Worm (Caenorhabditis elegans) whole organism, L4 larva: Measurements from ENCODE around the gene ZC116.5.

Source experiments
- D1046.2 ChIP-seq: fragments of 200-800 bp; sonication (Bioruptor generic); IDR thresholded peaks from 2 replicates; pipeline ENCODE4 v1.3.6; 2022; ENCODE audit warnings: missing genetic modification characterization, missing compliant biosample characterization
- F10B5.3 ChIP-seq: sonication (generic microtip); optimal IDR thresholded peaks from 2 replicates; lab custom pipeline; 2016; ENCODE audit warnings: mild to moderate bottlenecking, missing genetic modification characterization, missing compliant biosample characterization
- R02D3.7 ChIP-seq: fragments of 150-350 bp; sonication (generic microtip); optimal IDR thresholded peaks from 3 replicates; lab custom pipeline; 2014; ENCODE audit warnings: missing biosample characterization, missing genetic modification characterization
- Y75B8A.6 ChIP-seq: fragments of 200-800 bp; sonication (Bioruptor generic); IDR thresholded peaks from 2 replicates; pipeline ENCODE4 v1.3.6; 2022; ENCODE audit warnings: missing genetic modification reagents, missing genetic modification characterization, missing compliant biosample characterization
- ZK546.5 ChIP-seq, 2 experiments: sonication (generic microtip); optimal IDR thresholded peaks; 2 replicates each; lab custom pipeline; 2017; ENCODE audit warnings: missing biosample characterization in 2 of 2, missing genetic modification characterization in 2 of 2
- aha-1 ChIP-seq: fragments of 150-350 bp; peaks from one replicate; lab custom pipeline; 2014; ENCODE audit warnings: missing biosample characterization, missing genetic modification characterization
- aly-2 ChIP-seq: sonication (generic microtip); optimal IDR thresholded peaks from 2 replicates; lab custom pipeline; 2018; ENCODE audit warnings: missing biosample characterization, missing genetic modification characterization
- ama-1 ChIP-seq: fragments of 150-350 bp; optimal IDR thresholded peaks from 2 replicates; lab custom pipeline; 2014; ENCODE audit warnings: inconsistent platforms, mixed read lengths
- ceh-82 ChIP-seq: sonication (generic microtip); optimal IDR thresholded peaks from 2 replicates; lab custom pipeline; 2017; ENCODE audit warnings: missing biosample characterization, missing genetic modification characterization
- daf-16 ChIP-seq, 3 experiments: sonication (generic microtip); optimal IDR thresholded peaks; 2 replicates each; lab custom pipeline; 2016 to 2017; ENCODE audit warnings: missing genetic modification characterization in 3 of 3, missing genetic modification reagents in 3 of 3, mild to moderate bottlenecking in 2 of 3, missing compliant biosample characterization in 2 of 3, missing biosample characterization in 1 of 3, moderate library complexity in 1 of 3
- daf-19 ChIP-seq: fragments of 200-800 bp; sonication (Bioruptor generic); conservative IDR thresholded peaks from 2 replicates; pipeline ENCODE4 v1.3.6; 2022; ENCODE audit warnings: missing genetic modification characterization, missing compliant biosample characterization
- dmd-6 ChIP-seq: fragments of 200-800 bp; sonication (Bioruptor generic); IDR thresholded peaks from 2 replicates; pipeline ENCODE4 v1.3.6; 2022; ENCODE audit warnings: missing genetic modification reagents, missing genetic modification characterization, missing compliant biosample characterization
- dmd-9 ChIP-seq: fragments of 200-800 bp; sonication (Bioruptor generic); IDR thresholded peaks from 2 replicates; pipeline ENCODE4 v1.3.6; 2022; ENCODE audit warnings: missing genetic modification reagents, missing genetic modification characterization, missing compliant biosample characterization
- dpl-1 ChIP-seq: fragments of 150-350 bp; optimal IDR thresholded peaks from 2 replicates; lab custom pipeline; 2014; ENCODE audit warnings: missing biosample characterization, missing genetic modification reagents, missing genetic modification characterization
- duxl-1 ChIP-seq: sonication (generic microtip); optimal IDR thresholded peaks from 2 replicates; lab custom pipeline; 2016; ENCODE audit warnings: mild to moderate bottlenecking, missing genetic modification characterization, moderate library complexity, missing compliant biosample characterization; ENCODE audit not compliant: poor library complexity
- egl-27 ChIP-seq: sonication (generic microtip); optimal IDR thresholded peaks from 3 replicates; lab custom pipeline; 2017; ENCODE audit warnings: missing biosample characterization, missing genetic modification reagents, missing genetic modification characterization
- egl-43 ChIP-seq: fragments of 200-800 bp; sonication (Bioruptor generic); IDR thresholded peaks from 2 replicates; pipeline ENCODE4 v1.3.6; 2022; ENCODE audit warnings: missing genetic modification reagents, missing genetic modification characterization, missing compliant biosample characterization
- gei-8 ChIP-seq: fragments of 200-800 bp; sonication (Bioruptor generic); optimal IDR thresholded peaks from 2 replicates; lab custom pipeline; 2018; ENCODE audit warnings: mild to moderate bottlenecking, missing genetic modification characterization, missing compliant biosample characterization
- hif-1 ChIP-seq, 2 experiments: sonication (generic microtip); optimal IDR thresholded peaks; 2 replicates each; lab custom pipeline; 2016 to 2017; ENCODE audit warnings: missing compliant biosample characterization in 2 of 2, missing genetic modification characterization in 2 of 2, missing genetic modification reagents in 2 of 2, missing genotype in 2 of 2, mild to moderate bottlenecking in 1 of 2
- hlh-11 ChIP-seq: fragments of 200-800 bp; sonication (Bioruptor generic); optimal IDR thresholded peaks from 2 replicates; lab custom pipeline; 2018; ENCODE audit warnings: mild to moderate bottlenecking, missing genetic modification characterization, missing compliant biosample characterization
- lin-1 ChIP-seq: fragments of 200-800 bp; sonication (Bioruptor generic); IDR thresholded peaks from 2 replicates; pipeline ENCODE4 v1.3.6; 2022; ENCODE audit warnings: missing genetic modification reagents, missing genetic modification characterization, missing compliant biosample characterization
- lin-15B ChIP-seq: fragments of 150-350 bp; sonication (generic microtip); optimal IDR thresholded peaks from 3 replicates; lab custom pipeline; 2014; ENCODE audit warnings: missing biosample characterization, missing genetic modification characterization
- lin-39 ChIP-seq: fragments of 150-350 bp; optimal IDR thresholded peaks from 2 replicates; lab custom pipeline; 2014; ENCODE audit warnings: missing biosample characterization, missing genetic modification reagents, missing genetic modification characterization
- mdl-1 ChIP-seq, 2 experiments: fragments of 150-350 bp in 1 of 2; sonication (generic microtip) in 1 of 2; optimal IDR thresholded peaks; 2 replicates each; lab custom pipeline; 2014 to 2017; ENCODE audit warnings: missing biosample characterization in 2 of 2, missing genetic modification characterization in 2 of 2
- mes-2 ChIP-seq: sonication (generic microtip); optimal IDR thresholded peaks from 2 replicates; lab custom pipeline; 2016; ENCODE audit warnings: missing genotype, mild to moderate bottlenecking, missing genetic modification characterization, missing compliant biosample characterization; ENCODE audit not compliant: poor library complexity, severe bottlenecking
- mxl-3 ChIP-seq: fragments of 200-800 bp; sonication (Bioruptor generic); optimal IDR thresholded peaks from 2 replicates; lab custom pipeline; 2018; ENCODE audit warnings: mild to moderate bottlenecking, missing genetic modification characterization, missing compliant biosample characterization
- nhr-10 ChIP-seq: fragments of 150-350 bp; optimal IDR thresholded peaks from 2 replicates; lab custom pipeline; 2014; ENCODE audit warnings: missing biosample characterization, missing genetic modification characterization
- nhr-102 ChIP-seq: sonication (generic microtip); optimal IDR thresholded peaks from 2 replicates; lab custom pipeline; 2016; ENCODE audit warnings: mild to moderate bottlenecking, missing genetic modification characterization, moderate library complexity, missing compliant biosample characterization
- nhr-111 ChIP-seq: fragments of 200-800 bp; sonication (Bioruptor generic); optimal IDR thresholded peaks from 2 replicates; lab custom pipeline; 2018; ENCODE audit warnings: mild to moderate bottlenecking, missing genetic modification characterization, missing compliant biosample characterization
- nhr-25 ChIP-seq: sonication (generic microtip); optimal IDR thresholded peaks from 2 replicates; lab custom pipeline; 2017; ENCODE audit warnings: missing genetic modification characterization, mild to moderate bottlenecking, missing compliant biosample characterization, antibody characterized with exemption, moderate library complexity, borderline replicate concordance; ENCODE audit not compliant: insufficient read depth
- nhr-28 ChIP-seq: fragments of 150-350 bp; optimal IDR thresholded peaks from 2 replicates; lab custom pipeline; 2014; ENCODE audit warnings: missing biosample characterization, missing genetic modification characterization
- nhr-77 ChIP-seq: fragments of 150-350 bp; optimal IDR thresholded peaks from 2 replicates; lab custom pipeline; 2014; ENCODE audit warnings: missing biosample characterization, missing genetic modification characterization
- php-3 ChIP-seq: fragments of 200-800 bp; sonication (Bioruptor generic); IDR thresholded peaks from 2 replicates; pipeline ENCODE4 v1.3.6; 2022; ENCODE audit warnings: missing genetic modification reagents, missing genetic modification characterization, missing compliant biosample characterization
- spr-1 ChIP-seq: sonication (generic microtip); optimal IDR thresholded peaks from 2 replicates; lab custom pipeline; 2016; ENCODE audit warnings: mild to moderate bottlenecking, missing genetic modification characterization, missing compliant biosample characterization
- spr-3 ChIP-seq: fragments of 200-800 bp; sonication (Bioruptor generic); optimal IDR thresholded peaks from 2 replicates; lab custom pipeline; 2018; ENCODE audit warnings: mild to moderate bottlenecking, missing genetic modification characterization, missing compliant biosample characterization
- tra-1 ChIP-seq: fragments of 200-800 bp; sonication (Bioruptor generic); IDR thresholded peaks from 2 replicates; pipeline ENCODE4 v1.3.6; 2022; ENCODE audit warnings: missing genetic modification reagents, missing genetic modification characterization, missing compliant biosample characterization
- unc-130 ChIP-seq: sonication (generic microtip); optimal IDR thresholded peaks from 2 replicates; lab custom pipeline; 2016; ENCODE audit warnings: missing genetic modification reagents, missing genetic modification characterization, missing compliant biosample characterization
- unc-39 ChIP-seq: sonication (generic microtip); optimal IDR thresholded peaks from 2 replicates; lab custom pipeline; 2017; ENCODE audit warnings: missing biosample characterization, missing genetic modification characterization
- unc-62 ChIP-seq, 3 experiments: fragments of 150-350 bp in 1 of 3; sonication (generic microtip); optimal IDR thresholded peaks in 2 of 3; peaks in 1 of 3; 1 replicate in 1 of 3; 2 replicates in 2 of 3; lab custom pipeline; 2014 to 2017; ENCODE audit warnings: missing biosample characterization in 3 of 3, missing genetic modification characterization in 3 of 3, missing genetic modification reagents in 3 of 3, missing genotype in 1 of 3
- zag-1 ChIP-seq: fragments of 150-350 bp; optimal IDR thresholded peaks from 2 replicates; lab custom pipeline; 2014; ENCODE audit warnings: missing biosample characterization, missing genetic modification characterization
- zfp-3 ChIP-seq: fragments of 200-800 bp; sonication (Bioruptor generic); conservative IDR thresholded peaks from 2 replicates; pipeline ENCODE4 v1.3.6; 2022; ENCODE audit warnings: missing genetic modification reagents, missing genetic modification characterization, missing compliant biosample characterization
- zip-2 ChIP-seq: fragments of 150-350 bp; optimal IDR thresholded peaks from 2 replicates; lab custom pipeline; 2014; ENCODE audit warnings: missing biosample characterization, missing genetic modification characterization
- ztf-7 ChIP-seq: fragments of 150-350 bp; optimal IDR thresholded peaks from 2 replicates; lab custom pipeline; 2014; ENCODE audit warnings: missing biosample characterization, missing genetic modification characterization

ZC116.5 gene

DNA sequence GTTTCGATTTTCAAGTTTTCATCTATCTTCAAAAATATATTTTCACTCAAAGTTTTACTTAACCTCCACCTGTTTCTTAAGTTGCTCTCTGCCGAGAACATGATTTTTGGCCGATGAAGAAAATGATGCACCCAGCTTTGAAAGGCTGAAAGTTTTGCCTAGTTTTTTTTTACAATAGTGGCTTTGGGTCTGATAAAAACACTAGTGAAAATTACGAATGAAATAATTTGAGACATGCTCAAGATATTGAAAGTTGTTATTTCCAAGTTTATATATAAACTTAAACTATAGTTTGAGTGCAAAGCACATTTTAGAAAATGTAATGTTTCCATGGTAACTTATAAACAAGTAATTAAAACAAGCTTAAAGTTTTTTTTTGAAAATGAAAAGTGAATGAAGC is 40.5 kb upstream of the ZC116.5 start, which contains the start of gene gpa-9:
TSS of gene gpa-9 (minus strand) at position 101 of the 400 bp plus-strand sequence.
- TF ChIP-seq Y75B8A.6 (GFP tag; lab: Robert Waterston, UW) (no peak), unc-130 (GFP tag; lab: Kevin White, UChicago) (no peak)

DNA sequence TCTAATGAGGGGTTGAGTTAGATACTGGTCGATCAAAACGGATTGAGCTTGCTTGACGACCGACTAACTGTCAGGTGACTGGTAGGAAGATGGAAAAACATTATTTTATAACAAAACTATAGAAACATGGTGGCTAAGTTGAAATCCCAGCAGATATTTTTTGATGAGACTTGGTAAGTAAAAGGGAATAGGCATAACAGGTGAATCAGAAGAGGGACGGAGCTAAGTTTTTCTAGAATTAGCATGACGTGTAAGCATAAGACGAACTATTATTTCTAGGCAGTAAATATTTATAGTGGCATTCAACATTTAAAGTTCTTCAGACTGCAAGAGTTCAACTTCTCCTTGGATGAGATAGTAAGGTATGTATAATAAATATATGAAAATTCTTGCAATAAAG is 35.7 kb upstream of the ZC116.5 start, which contains the start of gene F56H9.8:
TSS of gene F56H9.8 (plus strand) at position 301 of the 400 bp plus-strand sequence.
- no peak for TF ChIP-seq unc-62 (GFP tag; optimal IDR thresholded peaks at IDR 0.05 in 1 of 2; lab: Kevin White, UChicago)
- TF ChIP-seq unc-62 (tag; optimal IDR thresholded peaks at IDR 0.05; lab: Kevin White, UChicago): no peak
- no peak for TF ChIP-seq lin-1 (GFP tag; lab: Robert Waterston, UW)
- TF ChIP-seq hif-1 (tag; optimal IDR thresholded peaks at IDR 0.05; lab: Kevin White, UChicago): no peak
- no peak for TF ChIP-seq nhr-10 (tag; lab: Kevin White, UChicago)
- TF ChIP-seq ama-1: no peak
- no peak for TF ChIP-seq ztf-7
- TF ChIP-seq zag-1: no peak
- TF ChIP-seq nhr-77 (tag; lab: Kevin White, UChicago): no peak
- no peak for TF ChIP-seq mdl-1 (tag; optimal IDR thresholded peaks at IDR 0.05; lab: Kevin White, UChicago)
- TF ChIP-seq R02D3.7 (tag; lab: Kevin White, UChicago): no peak

DNA sequence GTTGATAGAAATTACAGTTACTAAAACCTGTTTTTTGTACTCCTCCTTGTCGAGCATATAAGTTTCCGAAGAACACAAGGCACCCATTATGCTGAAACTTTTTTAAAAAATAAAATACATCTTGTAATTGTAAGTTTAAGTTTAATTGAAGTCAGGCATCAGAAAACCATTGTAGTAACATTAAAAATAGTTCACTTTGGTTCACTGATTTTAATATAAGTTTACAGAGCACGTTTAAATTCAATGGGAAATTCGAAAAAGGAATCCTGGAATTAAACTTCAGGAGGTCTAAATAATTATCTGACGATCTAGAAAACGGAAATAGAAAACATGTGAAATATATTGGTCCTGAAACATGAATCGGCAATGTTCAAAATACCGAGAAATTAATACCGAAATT is 31.6 kb upstream of the ZC116.5 start, which contains the start of gene gpa-8:
TSS of gene gpa-8 (minus strand) at position 101 of the 400 bp plus-strand sequence.
- no peak for TF ChIP-seq mes-2 (tag; lab: Kevin White, UChicago)
- no peak for TF ChIP-seq nhr-102 (tag; lab: Kevin White, UChicago)
- no peak for TF ChIP-seq zip-2 (tag; lab: Kevin White, UChicago)
- no peak for TF ChIP-seq ZK546.5 (tag; optimal IDR thresholded peaks at IDR 0.05; lab: Kevin White, UChicago)

- TF ChIP-seq egl-43 (no peak), zfp-3 (GFP tag; lab: Robert Waterston, UW) (no peak), daf-16 (GFP tag; optimal IDR thresholded peaks at IDR 0.05; lab: Kevin White, UChicago) (peak in 1 of 2 experiments; percentile 61), daf-16 (tag; optimal IDR thresholded peaks at IDR 0.05; lab: Kevin White, UChicago) (peak; percentile 91), aly-2 (no peak), hlh-11 (peak; percentile 74), nhr-111 (GFP tag; lab: Kevin White, UChicago) (no peak), mdl-1 (tag; optimal IDR thresholded peaks at IDR 0.05; lab: Kevin White, UChicago) (peak in 1 of 2 experiments; percentile 65), lin-39 (tag; lab: Kevin White, UChicago) (no peak), daf-19 (GFP tag; lab: Robert Waterston, UW) (no peak), spr-3 (GFP tag; lab: Kevin White, UChicago) (no peak), dmd-9 (no peak), egl-27 (tag; lab: Kevin White, UChicago) (no peak), php-3 (GFP tag; lab: Robert Waterston, UW) (peak; percentile 56; the same call in 1 of the 2 replicates), D1046.2 (GFP tag; lab: Robert Waterston, UW) (no peak), gei-8 (no peak), F10B5.3 (tag; lab: Kevin White, UChicago) (no peak), mxl-3 (GFP tag; lab: Kevin White, UChicago) (peak; percentile 32), ztf-7 (no peak), nhr-25 (tag; lab: Kevin White, UChicago) (no peak), dmd-6 (peak; percentile 50), R02D3.7 (tag; lab: Kevin White, UChicago) (no peak), duxl-1 (tag; lab: Kevin White, UChicago) (no peak), lin-15B (tag; lab: Kevin White, UChicago) (no peak), unc-39 (tag; lab: Kevin White, UChicago) (no peak), nhr-28 (peak; percentile 30), dpl-1 (GFP tag; lab: Kevin White, UChicago) (no peak), aha-1 (peak; percentile 65), spr-1 (tag; lab: Kevin White, UChicago) (no peak), ceh-82 (no peak), tra-1 (GFP tag; lab: Robert Waterston, UW) (0 out of 2 replicates have a peak, but pooled peaks have one; percentile 50), unc-130 (GFP tag; lab: Kevin White, UChicago) (no peak)
These were observed 29.2 kb upstream of the ZC116.5 start for ce11 chrV:12637764-12638502.
